Fruit fly (Drosophila melanogaster) whole organism, adult: ENCODE measurements around the gene Cisd2.

Experiments used
- CG11617 ChIP-seq: fragments of 200-800 bp; sonication (Bioruptor generic); optimal IDR thresholded peaks from 2 replicates; lab custom pipeline; 2017; ENCODE audit warnings: mild to moderate bottlenecking, missing biosample characterization, missing genetic modification reagents, missing genetic modification characterization
- CG12768 ChIP-seq: fragments of 200-800 bp; sonication (Bioruptor generic); optimal IDR thresholded peaks from 2 replicates; lab custom pipeline; 2017; ENCODE audit warnings: missing biosample characterization, missing genetic modification characterization, mild to moderate bottlenecking, moderate library complexity, missing genetic modification reagents
- CG14711 ChIP-seq: fragments of 200-800 bp; sonication (Bioruptor generic); optimal IDR thresholded peaks from 2 replicates; lab custom pipeline; 2018; ENCODE audit warnings: missing biosample characterization, mild to moderate bottlenecking, missing genetic modification characterization, moderate library complexity
- CG1620 ChIP-seq: fragments of 200-800 bp; sonication (Bioruptor generic); optimal IDR thresholded peaks from 2 replicates; lab custom pipeline; 2016; ENCODE audit warnings: missing biosample characterization, missing genetic modification characterization
- CG33017 ChIP-seq: fragments of 200-800 bp; sonication (Bioruptor generic); optimal IDR thresholded peaks from 2 replicates; lab custom pipeline; 2018; ENCODE audit warnings: missing biosample characterization, mild to moderate bottlenecking, missing genetic modification characterization, moderate library complexity
- CG5204 ChIP-seq: fragments of 200-800 bp; sonication (Bioruptor generic); optimal IDR thresholded peaks from 2 replicates; lab custom pipeline; 2016; ENCODE audit warnings: missing biosample characterization, missing genetic modification characterization
- CG7045 ChIP-seq: fragments of 200-800 bp; sonication (Bioruptor generic); optimal IDR thresholded peaks from 2 replicates; lab custom pipeline; 2017; ENCODE audit warnings: missing biosample characterization, mild to moderate bottlenecking, missing genetic modification characterization
- CG7101 ChIP-seq: fragments of 200-800 bp; sonication (Bioruptor generic); optimal IDR thresholded peaks from 2 replicates; lab custom pipeline; 2018; ENCODE audit warnings: missing biosample characterization, mild to moderate bottlenecking, missing genetic modification characterization, moderate library complexity
- Clk ChIP-seq: fragments of 200-800 bp; sonication (Bioruptor generic); optimal IDR thresholded peaks from 2 replicates; lab custom pipeline; 2017; ENCODE audit warnings: missing biosample characterization, missing genetic modification characterization
- Crg-1 ChIP-seq: fragments of 200-800 bp; sonication (Bioruptor generic); optimal IDR thresholded peaks from 2 replicates; lab custom pipeline; 2016; ENCODE audit warnings: missing biosample characterization, missing genetic modification characterization
- Hr96 ChIP-seq: fragments of 200-800 bp; sonication (Bioruptor generic); optimal IDR thresholded peaks from 2 replicates; lab custom pipeline; 2016; ENCODE audit warnings: missing biosample characterization, missing genetic modification characterization
- Mnt ChIP-seq: fragments of 200-800 bp; sonication (Bioruptor generic); optimal IDR thresholded peaks from 2 replicates; lab custom pipeline; 2016; ENCODE audit warnings: missing biosample characterization, mild to moderate bottlenecking, missing genetic modification characterization
- bab1 ChIP-seq: fragments of 200-800 bp; sonication (Bioruptor generic); optimal IDR thresholded peaks from 3 replicates; lab custom pipeline; 2019; ENCODE audit warnings: missing biosample characterization, mild to moderate bottlenecking, missing genetic modification characterization, moderate library complexity
- cic ChIP-seq: fragments of 200-800 bp; sonication (Bioruptor generic); optimal IDR thresholded peaks from 2 replicates; lab custom pipeline; 2017; ENCODE audit warnings: missing biosample characterization, mild to moderate bottlenecking, missing genetic modification characterization, moderate library complexity
- cnc ChIP-seq, 2 experiments: fragments of >200 bp; optimal IDR thresholded peaks; 2 replicates each; lab custom pipeline; 2017
- kay ChIP-seq: fragments of 200-800 bp; sonication (Bioruptor generic); peaks from one replicate; lab custom pipeline; 2016; ENCODE audit warnings: missing biosample characterization, missing genetic modification characterization, borderline replicate concordance
- ovo ChIP-seq: fragments of 200-800 bp; sonication (Bioruptor generic); optimal IDR thresholded peaks from 2 replicates; lab custom pipeline; 2016; ENCODE audit warnings: missing biosample characterization, missing genetic modification characterization
- pad ChIP-seq: fragments of 200-800 bp; sonication (Bioruptor generic); optimal IDR thresholded peaks from 3 replicates; lab custom pipeline; 2017; ENCODE audit warnings: missing biosample characterization, missing genetic modification characterization, mild to moderate bottlenecking, moderate library complexity, missing genetic modification reagents
- tj ChIP-seq: fragments of 200-800 bp; sonication (Bioruptor generic); optimal IDR thresholded peaks from 3 replicates; lab custom pipeline; 2017; ENCODE audit warnings: missing biosample characterization, mild to moderate bottlenecking, missing genetic modification characterization, moderate library complexity
- toe ChIP-seq: fragments of 200-800 bp; sonication (Bioruptor generic); optimal IDR thresholded peaks from 2 replicates; lab custom pipeline; 2016; ENCODE audit warnings: missing biosample characterization, missing genetic modification characterization

Gene Cisd2

dm6 chr3R:29218001-29218400, 5.2 kb downstream of the Cisd2 start:
- TF ChIP-seq tj (GFP tag; lab: Kevin White, UChicago): no peak

dm6 chr3R:29217309-29217708, 5.9 kb downstream of the Cisd2 start:
- TF ChIP-seq toe (GFP tag; lab: Kevin White, UChicago) (no peak), CG7045 (no peak), cic (GFP tag; lab: Kevin White, UChicago) (no peak), CG33017 (tag; lab: Kevin White, UChicago) (no peak), CG11617 (GFP tag; lab: Kevin White, UChicago) (no peak), Mnt (no peak)

- TF ChIP-seq tj (GFP tag; lab: Kevin White, UChicago) (peak; percentile 99), CG1620 (no peak)
Observed at dm6 chr3R:29216484-29216863, 6.8 kb downstream of the Cisd2 start.

DNA sequence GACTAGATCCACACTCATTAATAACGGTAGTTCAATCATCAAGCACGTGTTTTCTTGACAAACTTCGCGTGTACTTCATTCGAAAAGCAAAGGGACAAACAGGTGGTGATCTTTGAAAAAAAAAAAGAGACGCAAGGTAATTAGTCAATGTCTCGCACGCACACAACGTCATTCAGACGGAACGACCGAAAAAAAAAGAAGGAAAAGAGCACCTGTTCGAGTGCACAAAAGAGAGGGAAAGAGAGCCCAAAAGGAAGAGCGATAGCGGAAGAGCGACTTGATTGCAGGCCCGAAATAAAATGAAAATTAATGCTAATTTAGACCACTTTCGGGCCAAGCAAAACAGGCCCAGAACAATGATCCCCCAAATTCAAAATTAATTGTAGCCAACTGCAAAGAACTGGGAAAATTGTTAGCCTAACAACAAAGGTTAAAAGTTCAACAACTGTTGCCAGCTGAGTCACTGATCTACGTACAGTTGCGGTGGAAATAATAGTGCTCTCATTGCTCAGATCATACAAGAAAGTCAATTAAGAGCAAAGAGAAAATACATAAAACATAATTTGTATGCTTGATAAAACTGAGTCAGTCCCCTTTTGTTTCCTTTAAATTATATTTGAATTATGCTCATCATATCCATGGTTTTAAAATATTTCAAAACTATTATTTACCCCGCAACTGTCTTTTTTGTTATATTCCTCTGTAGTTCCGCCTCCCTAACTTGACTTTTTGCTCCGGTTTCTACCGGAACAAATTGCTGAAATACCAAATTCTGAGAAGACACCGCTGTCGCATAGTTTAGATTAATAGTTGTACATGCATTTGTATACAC, 7.4 kb downstream of the Cisd2 start:
- peak; percentile 27 for TF ChIP-seq CG33017 (tag; lab: Kevin White, UChicago)
- TF ChIP-seq cic (GFP tag; lab: Kevin White, UChicago): no peak

DNA sequence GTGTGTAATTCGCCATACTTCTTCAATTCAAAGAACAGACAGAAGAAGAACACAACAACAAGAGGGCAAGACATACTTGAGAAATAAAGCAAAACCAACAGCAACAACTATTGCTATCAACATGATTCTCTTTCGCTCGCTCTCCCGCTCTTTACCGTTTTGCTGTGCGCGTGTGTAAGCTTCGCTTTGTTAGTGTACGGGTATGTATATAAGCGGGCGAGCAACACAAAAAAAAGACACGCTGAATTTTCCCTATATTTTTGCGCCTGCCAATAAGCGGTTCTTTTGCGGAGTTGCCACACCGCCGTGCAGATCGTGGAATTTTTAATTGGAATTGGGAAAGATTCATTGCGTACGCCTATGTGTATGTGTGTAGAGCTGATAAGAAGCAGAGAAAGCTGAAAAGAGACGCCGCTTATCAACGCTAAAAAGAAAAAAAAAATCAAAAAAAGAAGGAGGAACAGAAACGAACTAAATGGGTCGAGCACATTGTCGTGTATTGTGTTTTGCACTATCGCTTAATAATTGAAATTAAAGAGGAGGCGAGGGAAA, 8.2 kb downstream of the Cisd2 start:
- TF ChIP-seq tj (GFP tag; lab: Kevin White, UChicago): no peak
- peak; percentile 38 for TF ChIP-seq Mnt
- TF ChIP-seq toe (GFP tag; lab: Kevin White, UChicago): no peak
- peak; percentile 97 for TF ChIP-seq kay
- peak; percentile 27 for TF ChIP-seq CG7045
- peak; percentile 50 for TF ChIP-seq CG33017 (tag; lab: Kevin White, UChicago)
- peak; percentile 72 for TF ChIP-seq ovo (GFP tag; lab: Kevin White, UChicago)
- no peak for TF ChIP-seq Clk
- TF ChIP-seq CG7101: peak; percentile 10
- no peak for TF ChIP-seq Hr96 (GFP tag; lab: Kevin White, UChicago)
- peak; percentile 43 for TF ChIP-seq CG14711 (tag; lab: Kevin White, UChicago)
- TF ChIP-seq cic (GFP tag; lab: Kevin White, UChicago): peak; percentile 72
- TF ChIP-seq CG11617 (GFP tag; lab: Kevin White, UChicago): no peak
- no peak for TF ChIP-seq cnc (optimal IDR thresholded peaks at IDR 0.05; lab: Kevin White, UChicago)
- peak; percentile 94 for TF ChIP-seq pad (GFP tag; lab: Kevin White, UChicago)
- peak; percentile 31 for TF ChIP-seq CG12768 (GFP tag; lab: Kevin White, UChicago)
- peak; percentile 2 for TF ChIP-seq bab1 (GFP tag; lab: Kevin White, UChicago)
- no peak for TF ChIP-seq CG5204 (GFP tag; lab: Kevin White, UChicago)
- TF ChIP-seq CG1620: no peak

DNA sequence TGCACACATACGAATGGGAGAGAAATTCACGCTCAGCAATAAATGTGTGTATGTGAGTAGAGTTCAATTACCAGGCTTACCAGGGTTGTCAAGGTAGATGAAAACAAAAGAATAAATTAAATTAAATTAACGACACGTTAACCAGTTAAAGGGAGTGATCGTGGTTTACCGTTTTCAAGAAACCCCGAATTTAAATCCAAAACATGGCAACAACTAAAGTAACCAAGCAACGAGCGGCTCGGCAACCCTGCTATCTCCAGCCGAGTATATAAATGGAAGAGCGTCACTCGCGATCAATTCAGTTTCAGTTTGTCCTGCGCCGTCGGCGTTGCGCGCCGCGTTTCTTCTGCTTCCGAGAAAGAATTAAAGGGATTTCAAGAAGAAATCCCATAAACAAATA, 9.0 kb downstream of the Cisd2 start:
- TF ChIP-seq CG12768 (GFP tag; lab: Kevin White, UChicago) (peak; percentile 100), ovo (GFP tag; lab: Kevin White, UChicago) (peak; percentile 99), kay (peak; percentile 99), Clk (peak; percentile 99), Hr96 (GFP tag; lab: Kevin White, UChicago) (peak; percentile 99), CG1620 (peak; percentile 100), pad (GFP tag; lab: Kevin White, UChicago) (peak; percentile 95), Mnt (peak; percentile 99), tj (GFP tag; lab: Kevin White, UChicago) (peak; percentile 99), cnc (optimal IDR thresholded peaks at IDR 0.05; lab: Kevin White, UChicago) (no peak), CG7045 (peak; percentile 100), cic (GFP tag; lab: Kevin White, UChicago) (peak; percentile 97), CG5204 (GFP tag; lab: Kevin White, UChicago) (peak; percentile 100), CG7101 (peak; percentile 100), bab1 (GFP tag; lab: Kevin White, UChicago) (peak; percentile 100), toe (GFP tag; lab: Kevin White, UChicago) (peak; percentile 99), CG33017 (tag; lab: Kevin White, UChicago) (peak; percentile 99), CG11617 (GFP tag; lab: Kevin White, UChicago) (peak; percentile 99), Crg-1 (GFP tag; lab: Kevin White, UChicago) (peak; percentile 99), CG14711 (tag; lab: Kevin White, UChicago) (peak; percentile 100)

dm6 chr3R:29213416-29213815, 9.8 kb downstream of the Cisd2 start:
- TF ChIP-seq kay (peak; percentile 65), CG11617 (GFP tag; lab: Kevin White, UChicago) (no peak)
